Worm (Caenorhabditis elegans) whole organism, mixed stage, embryonic: ENCODE data around the gene sam-10.

Experiments
- bed-3 ChIP-seq: fragments of 200-800 bp; sonication (Bioruptor generic); optimal IDR thresholded peaks from 3 replicates; lab custom pipeline; 2018; ENCODE audit warnings: mild to moderate bottlenecking, missing genetic modification characterization, moderate library complexity, missing compliant biosample characterization
- elt-3 ChIP-seq: fragments of 150-350 bp; optimal IDR thresholded peaks from 2 replicates; lab custom pipeline; 2014; ENCODE audit warnings: missing biosample characterization, missing genetic modification characterization
- ham-2 ChIP-seq: fragments of 200-800 bp; sonication (Bioruptor generic); optimal IDR thresholded peaks from 2 replicates; lab custom pipeline; 2018; ENCODE audit warnings: mild to moderate bottlenecking, missing genetic modification characterization, missing compliant biosample characterization
- lsy-2 ChIP-seq: fragments of 150-350 bp; optimal IDR thresholded peaks from 2 replicates; lab custom pipeline; 2014; ENCODE audit warnings: missing biosample characterization, missing genetic modification characterization
- mab-5 ChIP-seq: fragments of 150-350 bp; optimal IDR thresholded peaks from 2 replicates; lab custom pipeline; 2014; ENCODE audit warnings: missing biosample characterization, missing genetic modification characterization
- nhr-12 ChIP-seq: fragments of 150-350 bp; optimal IDR thresholded peaks from 2 replicates; lab custom pipeline; 2014; ENCODE audit warnings: missing biosample characterization, missing genetic modification characterization
- nhr-237 ChIP-seq: fragments of 150-350 bp; optimal IDR thresholded peaks from 2 replicates; lab custom pipeline; 2014; ENCODE audit warnings: missing biosample characterization, missing genetic modification characterization
- ztf-11 ChIP-seq: fragments of 150-350 bp; optimal IDR thresholded peaks from 2 replicates; lab custom pipeline; 2014; ENCODE audit warnings: missing biosample characterization, missing genetic modification characterization

ce11 chrII:13283486-13283885, 46.8 kb downstream of the sam-10 start:
- TF ChIP-seq bed-3 (GFP tag; lab: Kevin White, UChicago) (no peak), mab-5 (no peak), ham-2 (no peak), lsy-2 (tag; lab: Kevin White, UChicago) (no peak), ztf-11 (tag; lab: Kevin White, UChicago) (no peak), nhr-237 (tag; lab: Kevin White, UChicago) (no peak), nhr-12 (tag; lab: Kevin White, UChicago) (no peak), elt-3 (tag; lab: Kevin White, UChicago) (no peak)
